Worm (Caenorhabditis elegans) whole organism, L4 larva: ENCODE measurements around the gene B0464.6.
"Not testable (repeated sequence)": the region's sequence is repeated elsewhere in the genome, so short reads cannot be mapped to it uniquely, and the experiment has no call there.

Experiments
- F49E8.2 ChIP-seq: sonication (generic microtip); optimal IDR thresholded peaks from 2 replicates; lab custom pipeline; 2016; ENCODE audit warnings: missing compliant biosample characterization, mild to moderate bottlenecking, missing genetic modification characterization, borderline replicate concordance
- Y75B8A.6 ChIP-seq: fragments of 200-800 bp; sonication (Bioruptor generic); IDR thresholded peaks from 2 replicates; pipeline ENCODE4 v1.3.6; 2022; ENCODE audit warnings: missing genetic modification reagents, missing genetic modification characterization, missing compliant biosample characterization
- ceh-20 ChIP-seq: fragments of 200-800 bp; sonication (Bioruptor generic); IDR thresholded peaks from 2 replicates; pipeline ENCODE4 v1.3.6; 2022; ENCODE audit warnings: missing genetic modification reagents, missing genetic modification characterization, missing compliant biosample characterization
- ceh-44 ChIP-seq: fragments of 200-800 bp; sonication (Bioruptor generic); IDR thresholded peaks from 2 replicates; pipeline ENCODE4 v1.3.6; 2022; ENCODE audit warnings: missing genetic modification reagents, missing genetic modification characterization, missing compliant biosample characterization
- ctbp-1 ChIP-seq: fragments of 200-800 bp; sonication (Bioruptor generic); IDR thresholded peaks from 2 replicates; pipeline ENCODE4 v1.3.6; 2022; ENCODE audit warnings: missing genetic modification reagents, missing genetic modification characterization, missing compliant biosample characterization
- hlh-30 ChIP-seq: sonication (generic microtip); optimal IDR thresholded peaks from 2 replicates; lab custom pipeline; 2017; ENCODE audit warnings: antibody characterized with exemption, mild to moderate bottlenecking, missing genetic modification characterization, missing compliant biosample characterization; ENCODE audit not compliant: insufficient read depth
- lin-39 ChIP-seq: fragments of 150-350 bp; optimal IDR thresholded peaks from 2 replicates; lab custom pipeline; 2014; ENCODE audit warnings: missing biosample characterization, missing genetic modification reagents, missing genetic modification characterization
- mdl-1 ChIP-seq, 2 experiments: fragments of 150-350 bp in 1 of 2; sonication (generic microtip) in 1 of 2; optimal IDR thresholded peaks; 2 replicates each; lab custom pipeline; 2014 to 2017; ENCODE audit warnings: missing biosample characterization in 2 of 2, missing genetic modification characterization in 2 of 2
- mdt-29 ChIP-seq: fragments of 200-800 bp; sonication (Bioruptor generic); IDR thresholded peaks from 2 replicates; pipeline ENCODE4 v1.3.6; 2022; ENCODE audit warnings: missing genetic modification reagents, missing genetic modification characterization, missing compliant biosample characterization
- nhr-25 ChIP-seq: sonication (generic microtip); optimal IDR thresholded peaks from 2 replicates; lab custom pipeline; 2017; ENCODE audit warnings: missing genetic modification characterization, mild to moderate bottlenecking, missing compliant biosample characterization, antibody characterized with exemption, moderate library complexity, borderline replicate concordance; ENCODE audit not compliant: insufficient read depth
- nhr-6 ChIP-seq: fragments of 150-350 bp; optimal IDR thresholded peaks from 2 replicates; lab custom pipeline; 2014; ENCODE audit warnings: missing biosample characterization, missing genetic modification characterization
- php-3 ChIP-seq: fragments of 200-800 bp; sonication (Bioruptor generic); IDR thresholded peaks from 2 replicates; pipeline ENCODE4 v1.3.6; 2022; ENCODE audit warnings: missing genetic modification reagents, missing genetic modification characterization, missing compliant biosample characterization
- snpc-4 ChIP-seq: fragments of 150-350 bp; optimal IDR thresholded peaks from 2 replicates; lab custom pipeline; 2014; ENCODE audit warnings: missing biosample characterization, missing genetic modification characterization
- spr-3 ChIP-seq: fragments of 200-800 bp; sonication (Bioruptor generic); optimal IDR thresholded peaks from 2 replicates; lab custom pipeline; 2018; ENCODE audit warnings: mild to moderate bottlenecking, missing genetic modification characterization, missing compliant biosample characterization
- unc-130 ChIP-seq: sonication (generic microtip); optimal IDR thresholded peaks from 2 replicates; lab custom pipeline; 2016; ENCODE audit warnings: missing genetic modification reagents, missing genetic modification characterization, missing compliant biosample characterization
- vab-7 ChIP-seq: fragments of 200-800 bp; sonication (Bioruptor generic); IDR thresholded peaks from 2 replicates; pipeline ENCODE4 v1.3.6; 2022; ENCODE audit warnings: missing genetic modification reagents, missing genetic modification characterization, missing compliant biosample characterization
- zfp-2 ChIP-seq: sonication (generic microtip); optimal IDR thresholded peaks from 2 replicates; lab custom pipeline; 2016; ENCODE audit warnings: mild to moderate bottlenecking, missing genetic modification characterization, missing compliant biosample characterization
- zip-11 ChIP-seq: fragments of 200-800 bp; sonication (Bioruptor generic); IDR thresholded peaks from 2 replicates; pipeline ENCODE4 v1.3.6; 2022; ENCODE audit warnings: missing genetic modification characterization, missing compliant biosample characterization

B0464.6 gene

DNA sequence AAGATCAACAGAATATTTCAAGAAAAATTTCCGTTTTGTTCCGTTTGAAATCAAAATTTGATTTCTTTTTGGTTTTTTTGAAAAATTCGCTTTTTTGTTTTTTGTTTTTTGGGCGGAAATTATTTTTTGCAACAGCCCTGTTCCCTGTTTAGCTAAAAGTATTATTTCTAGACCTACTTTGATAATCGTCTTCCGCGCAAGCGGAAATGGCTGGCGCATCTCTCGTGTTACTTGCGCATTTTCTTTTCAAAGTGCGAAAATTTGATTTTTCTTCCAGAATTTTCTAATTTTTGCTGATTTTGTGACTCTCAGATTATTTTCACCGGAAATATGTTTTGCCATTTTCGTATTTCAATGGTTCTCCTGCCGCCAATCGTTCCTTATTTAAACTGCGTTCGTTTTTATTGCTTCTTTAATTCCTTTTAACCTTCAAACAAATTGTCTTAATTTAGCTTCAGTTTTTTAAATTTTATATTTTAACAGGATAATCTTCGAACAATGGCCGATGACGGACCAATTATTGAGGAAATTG is 32.1 kb downstream of the B0464.6 start, which contains the start of gene cpar-1:
Gene cpar-1, plus strand, starts transcription at position 482 of the 532 bp plus-strand sequence.
- TF ChIP-seq ctbp-1 (GFP tag; lab: Robert Waterston, UW) (no peak), ceh-20 (GFP tag; lab: Robert Waterston, UW) (no peak), F49E8.2 (peak; percentile 55), spr-3 (GFP tag; lab: Kevin White, UChicago) (no peak), unc-130 (GFP tag; lab: Kevin White, UChicago) (peak; percentile 9)
- TF ChIP-seq, all 104 proteins: peak for 2

ce11 chrIII:9426301-9426700 is 39.5 kb downstream of the B0464.6 start, which contains the start of gene T26G10.5:
T26G10.5 (minus strand) TSS chrIII:9426401.
- TF ChIP-seq vab-7 (GFP tag; lab: Robert Waterston, UW) = no peak
- TF ChIP-seq hlh-30 = no peak
- TF ChIP-seq lin-39 = no peak
- TF ChIP-seq ceh-44 = no peak
- no peak for TF ChIP-seq Y75B8A.6 (GFP tag; lab: Robert Waterston, UW)
- TF ChIP-seq php-3 = no peak
- TF ChIP-seq zip-11 (GFP tag; lab: Robert Waterston, UW) = no peak

DNA sequence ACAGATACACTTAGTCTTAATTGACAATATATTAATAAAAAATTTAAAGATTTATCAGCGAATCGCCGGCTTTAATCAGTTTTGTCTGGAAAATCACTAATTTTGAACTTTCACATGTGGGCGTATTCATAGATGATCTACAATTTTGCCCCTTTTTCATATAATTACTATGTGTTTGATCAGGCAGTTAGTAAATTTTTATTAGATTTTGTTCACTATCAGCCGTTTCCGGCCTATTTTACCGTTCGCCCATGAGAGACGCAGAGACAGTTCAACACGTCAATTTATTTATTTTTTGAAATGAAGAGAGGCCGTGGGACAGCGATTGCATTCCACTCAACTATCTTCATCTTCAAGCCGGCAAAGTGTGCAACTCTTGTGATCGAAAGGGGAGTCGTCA is 45.5 kb downstream of the B0464.6 start, which contains the start of gene T26G10.4:
Gene T26G10.4, plus strand, starts transcription at position 301 of the 400 bp plus-strand sequence.
- TF ChIP-seq zfp-2 (tag; lab: Kevin White, UChicago); mdl-1 (tag; optimal IDR thresholded peaks at IDR 0.05; lab: Kevin White, UChicago); zip-11 (GFP tag; lab: Robert Waterston, UW): not testable (repeated sequence)

- no peak for TF ChIP-seq mdt-29 (GFP tag; lab: Robert Waterston, UW)
- no peak for TF ChIP-seq snpc-4
- no peak for TF ChIP-seq nhr-6 (tag; lab: Kevin White, UChicago)
- no peak for TF ChIP-seq nhr-25 (tag; lab: Kevin White, UChicago)
Measured at ce11 chrIII:9413340-9413739, 52.4 kb downstream of the B0464.6 start, which contains the start of gene T26G10.3. T26G10.3 (minus strand) TSS chrIII:9413440.
